Worm (Caenorhabditis elegans) whole organism, L4 larva: Measurements from ENCODE around the gene nrfl-1.

Source experiments
- F10B5.3 ChIP-seq: sonication (generic microtip); optimal IDR thresholded peaks from 2 replicates; lab custom pipeline; 2016; ENCODE audit warnings: mild to moderate bottlenecking, missing genetic modification characterization, missing compliant biosample characterization
- F26F4.8 ChIP-seq: fragments of 200-800 bp; sonication (Bioruptor generic); conservative IDR thresholded peaks from 2 replicates; pipeline ENCODE4 v1.3.6; 2022; ENCODE audit warnings: missing genetic modification characterization, missing compliant biosample characterization
- F37D6.2 ChIP-seq: sonication (generic microtip); optimal IDR thresholded peaks from 2 replicates; lab custom pipeline; 2016; ENCODE audit warnings: mild to moderate bottlenecking, missing genetic modification characterization, missing compliant biosample characterization
- F49E8.2 ChIP-seq: sonication (generic microtip); optimal IDR thresholded peaks from 2 replicates; lab custom pipeline; 2016; ENCODE audit warnings: missing compliant biosample characterization, mild to moderate bottlenecking, missing genetic modification characterization, borderline replicate concordance
- R02D3.7 ChIP-seq: fragments of 150-350 bp; sonication (generic microtip); optimal IDR thresholded peaks from 3 replicates; lab custom pipeline; 2014; ENCODE audit warnings: missing biosample characterization, missing genetic modification characterization
- T20F7.1 ChIP-seq: fragments of 200-800 bp; sonication (Bioruptor generic); optimal IDR thresholded peaks from 2 replicates; lab custom pipeline; 2018; ENCODE audit warnings: mild to moderate bottlenecking, missing genetic modification characterization, missing compliant biosample characterization
- Y105C5A.15 ChIP-seq: fragments of 200-800 bp; sonication (Bioruptor generic); IDR thresholded peaks from 2 replicates; pipeline ENCODE4 v1.3.6; 2022; ENCODE audit warnings: missing genetic modification characterization, missing compliant biosample characterization
- Y48G9A.11 ChIP-seq: fragments of 200-800 bp; sonication (Bioruptor generic); IDR thresholded peaks from 2 replicates; pipeline ENCODE4 v1.3.6; 2022; ENCODE audit warnings: missing genetic modification reagents, missing genetic modification characterization, missing compliant biosample characterization
- attf-4 ChIP-seq: sonication (generic microtip); optimal IDR thresholded peaks from 3 replicates; lab custom pipeline; 2017; ENCODE audit warnings: missing biosample characterization, missing genetic modification characterization
- ceh-28 ChIP-seq: fragments of 150-350 bp; optimal IDR thresholded peaks from 2 replicates; lab custom pipeline; 2014; ENCODE audit warnings: missing biosample characterization, missing genetic modification reagents, missing genetic modification characterization
- ceh-44 ChIP-seq: fragments of 200-800 bp; sonication (Bioruptor generic); IDR thresholded peaks from 2 replicates; pipeline ENCODE4 v1.3.6; 2022; ENCODE audit warnings: missing genetic modification reagents, missing genetic modification characterization, missing compliant biosample characterization
- ces-1 ChIP-seq: fragments of 150-350 bp; sonication (generic microtip); optimal IDR thresholded peaks from 4 replicates; lab custom pipeline; 2014; ENCODE audit warnings: missing biosample characterization, missing genetic modification reagents, missing genetic modification characterization
- cey-2 ChIP-seq: sonication (generic microtip); optimal IDR thresholded peaks from 3 replicates; lab custom pipeline; 2017; ENCODE audit warnings: missing genetic modification characterization, mild to moderate bottlenecking, missing compliant biosample characterization, antibody characterized with exemption, borderline replicate concordance; ENCODE audit not compliant: insufficient read depth
- daf-12 ChIP-seq: fragments of 150-350 bp; optimal IDR thresholded peaks from 2 replicates; lab custom pipeline; 2014; ENCODE audit warnings: missing biosample characterization, missing genetic modification reagents, missing genetic modification characterization
- daf-16 ChIP-seq, 3 experiments: sonication (generic microtip); optimal IDR thresholded peaks; 2 replicates each; lab custom pipeline; 2016 to 2017; ENCODE audit warnings: missing genetic modification characterization in 3 of 3, missing genetic modification reagents in 3 of 3, mild to moderate bottlenecking in 2 of 3, missing compliant biosample characterization in 2 of 3, missing biosample characterization in 1 of 3, moderate library complexity in 1 of 3
- dmd-6 ChIP-seq: fragments of 200-800 bp; sonication (Bioruptor generic); IDR thresholded peaks from 2 replicates; pipeline ENCODE4 v1.3.6; 2022; ENCODE audit warnings: missing genetic modification reagents, missing genetic modification characterization, missing compliant biosample characterization
- dmd-9 ChIP-seq: fragments of 200-800 bp; sonication (Bioruptor generic); IDR thresholded peaks from 2 replicates; pipeline ENCODE4 v1.3.6; 2022; ENCODE audit warnings: missing genetic modification reagents, missing genetic modification characterization, missing compliant biosample characterization
- duxl-1 ChIP-seq: sonication (generic microtip); optimal IDR thresholded peaks from 2 replicates; lab custom pipeline; 2016; ENCODE audit warnings: mild to moderate bottlenecking, missing genetic modification characterization, moderate library complexity, missing compliant biosample characterization; ENCODE audit not compliant: poor library complexity
- fkh-10 ChIP-seq: fragments of 150-350 bp; optimal IDR thresholded peaks from 2 replicates; lab custom pipeline; 2014; ENCODE audit warnings: missing biosample characterization, missing genetic modification reagents, missing genetic modification characterization
- hif-1 ChIP-seq, 2 experiments: sonication (generic microtip); optimal IDR thresholded peaks; 2 replicates each; lab custom pipeline; 2016 to 2017; ENCODE audit warnings: missing compliant biosample characterization in 2 of 2, missing genetic modification characterization in 2 of 2, missing genetic modification reagents in 2 of 2, missing genotype in 2 of 2, mild to moderate bottlenecking in 1 of 2
- hmg-1.1 ChIP-seq: fragments of 200-800 bp; sonication (Bioruptor generic); IDR thresholded peaks from 2 replicates; pipeline ENCODE4 v1.3.6; 2022; ENCODE audit warnings: missing genetic modification reagents, missing genetic modification characterization, missing compliant biosample characterization
- jun-1 ChIP-seq: fragments of 150-350 bp; optimal IDR thresholded peaks from 2 replicates; lab custom pipeline; 2014; ENCODE audit warnings: missing biosample characterization, missing genetic modification reagents, missing genetic modification characterization
- lin-1 ChIP-seq: fragments of 200-800 bp; sonication (Bioruptor generic); IDR thresholded peaks from 2 replicates; pipeline ENCODE4 v1.3.6; 2022; ENCODE audit warnings: missing genetic modification reagents, missing genetic modification characterization, missing compliant biosample characterization
- lin-29 ChIP-seq: fragments of 200-800 bp; sonication (Bioruptor generic); IDR thresholded peaks from 2 replicates; pipeline ENCODE4 v1.3.6; 2022; ENCODE audit warnings: missing genetic modification reagents, missing genetic modification characterization, missing compliant biosample characterization
- lsy-2 ChIP-seq, 2 experiments: fragments of 150-350 bp in 1 of 2; sonication (generic microtip) in 1 of 2; optimal IDR thresholded peaks; 2 replicates each; lab custom pipeline; 2014 to 2017; ENCODE audit warnings: missing biosample characterization in 2 of 2, missing genetic modification characterization in 2 of 2
- madf-5 ChIP-seq, 2 experiments: fragments of 200-800 bp; sonication (Bioruptor generic); IDR thresholded peaks; 2 replicates each; pipeline ENCODE4 v1.3.6; 2022; ENCODE audit warnings: missing compliant biosample characterization in 2 of 2, missing genetic modification characterization in 2 of 2
- mdt-29 ChIP-seq: fragments of 200-800 bp; sonication (Bioruptor generic); IDR thresholded peaks from 2 replicates; pipeline ENCODE4 v1.3.6; 2022; ENCODE audit warnings: missing genetic modification reagents, missing genetic modification characterization, missing compliant biosample characterization
- mep-1 ChIP-seq: fragments of 150-350 bp; sonication (generic microtip); optimal IDR thresholded peaks from 3 replicates; lab custom pipeline; 2014; ENCODE audit warnings: missing biosample characterization, missing genetic modification characterization
- mes-2 ChIP-seq: sonication (generic microtip); optimal IDR thresholded peaks from 2 replicates; lab custom pipeline; 2016; ENCODE audit warnings: missing genotype, mild to moderate bottlenecking, missing genetic modification characterization, missing compliant biosample characterization; ENCODE audit not compliant: poor library complexity, severe bottlenecking
- mxl-3 ChIP-seq: fragments of 200-800 bp; sonication (Bioruptor generic); optimal IDR thresholded peaks from 2 replicates; lab custom pipeline; 2018; ENCODE audit warnings: mild to moderate bottlenecking, missing genetic modification characterization, missing compliant biosample characterization
- nhr-102 ChIP-seq: sonication (generic microtip); optimal IDR thresholded peaks from 2 replicates; lab custom pipeline; 2016; ENCODE audit warnings: mild to moderate bottlenecking, missing genetic modification characterization, moderate library complexity, missing compliant biosample characterization
- nhr-111 ChIP-seq: fragments of 200-800 bp; sonication (Bioruptor generic); optimal IDR thresholded peaks from 2 replicates; lab custom pipeline; 2018; ENCODE audit warnings: mild to moderate bottlenecking, missing genetic modification characterization, missing compliant biosample characterization
- nhr-28 ChIP-seq: fragments of 150-350 bp; optimal IDR thresholded peaks from 2 replicates; lab custom pipeline; 2014; ENCODE audit warnings: missing biosample characterization, missing genetic modification characterization
- nhr-41 ChIP-seq: fragments of 200-800 bp; sonication (Bioruptor generic); IDR thresholded peaks from 2 replicates; pipeline ENCODE4 v1.3.6; 2022; ENCODE audit warnings: missing genetic modification reagents, missing genetic modification characterization, missing compliant biosample characterization
- nhr-42 ChIP-seq: fragments of 200-800 bp; sonication (Bioruptor generic); IDR thresholded peaks from 2 replicates; pipeline ENCODE4 v1.3.6; 2022; ENCODE audit warnings: missing genetic modification characterization, missing compliant biosample characterization
- pha-4 ChIP-seq, 2 experiments: fragments of 150-350 bp in 1 of 2; fragments of 200-800 bp in 1 of 2; sonication (Bioruptor generic) in 1 of 2; IDR thresholded peaks in 1 of 2; optimal IDR thresholded peaks in 1 of 2; 2 replicates each; pipeline versions ENCODE4 v1.3.6 to Lab custom; 2014 to 2022; ENCODE audit warnings: missing genetic modification characterization in 2 of 2, missing genetic modification reagents in 2 of 2, missing biosample characterization in 1 of 2, missing compliant biosample characterization in 1 of 2
- php-3 ChIP-seq: fragments of 200-800 bp; sonication (Bioruptor generic); IDR thresholded peaks from 2 replicates; pipeline ENCODE4 v1.3.6; 2022; ENCODE audit warnings: missing genetic modification reagents, missing genetic modification characterization, missing compliant biosample characterization
- pqm-1 ChIP-seq: sonication (generic microtip); optimal IDR thresholded peaks from 2 replicates; lab custom pipeline; 2017; ENCODE audit warnings: missing biosample characterization, missing genetic modification characterization
- rbr-2 ChIP-seq: sonication (generic microtip); optimal IDR thresholded peaks from 2 replicates; lab custom pipeline; 2016; ENCODE audit warnings: missing genotype, missing genetic modification characterization, missing compliant biosample characterization
- sdz-12 ChIP-seq: fragments of 200-800 bp; sonication (Bioruptor generic); optimal IDR thresholded peaks from 2 replicates; lab custom pipeline; 2018; ENCODE audit warnings: mild to moderate bottlenecking, missing genetic modification characterization, missing compliant biosample characterization
- set-16 ChIP-seq: fragments of 200-800 bp; sonication (Bioruptor generic); IDR thresholded peaks from 2 replicates; pipeline ENCODE4 v1.3.6; 2022; ENCODE audit warnings: missing genetic modification reagents, missing genetic modification characterization, missing compliant biosample characterization
- snpc-1.2 ChIP-seq: fragments of 200-800 bp; sonication (Bioruptor generic); IDR thresholded peaks from 2 replicates; pipeline ENCODE4 v1.3.6; 2022; ENCODE audit warnings: missing genetic modification reagents, missing genetic modification characterization, missing compliant biosample characterization
- spr-1 ChIP-seq: sonication (generic microtip); optimal IDR thresholded peaks from 2 replicates; lab custom pipeline; 2016; ENCODE audit warnings: mild to moderate bottlenecking, missing genetic modification characterization, missing compliant biosample characterization
- tag-97 ChIP-seq: fragments of 200-800 bp; sonication (Bioruptor generic); IDR thresholded peaks from 2 replicates; pipeline ENCODE4 v1.3.6; 2022; ENCODE audit warnings: missing genetic modification characterization, missing compliant biosample characterization
- tra-1 ChIP-seq: fragments of 200-800 bp; sonication (Bioruptor generic); IDR thresholded peaks from 2 replicates; pipeline ENCODE4 v1.3.6; 2022; ENCODE audit warnings: missing genetic modification reagents, missing genetic modification characterization, missing compliant biosample characterization
- unc-130 ChIP-seq: sonication (generic microtip); optimal IDR thresholded peaks from 2 replicates; lab custom pipeline; 2016; ENCODE audit warnings: missing genetic modification reagents, missing genetic modification characterization, missing compliant biosample characterization
- unc-39 ChIP-seq: sonication (generic microtip); optimal IDR thresholded peaks from 2 replicates; lab custom pipeline; 2017; ENCODE audit warnings: missing biosample characterization, missing genetic modification characterization
- zfp-2 ChIP-seq: sonication (generic microtip); optimal IDR thresholded peaks from 2 replicates; lab custom pipeline; 2016; ENCODE audit warnings: mild to moderate bottlenecking, missing genetic modification characterization, missing compliant biosample characterization

Gene nrfl-1

ce11 chrIV:9074244-9074723, 44.6 kb upstream of the nrfl-1 start, which contains the start of gene mppb-1 (continued):
- TF ChIP-seq hif-1 (tag; optimal IDR thresholded peaks at IDR 0.05; lab: Kevin White, UChicago) (peak in 1 of 2 experiments; percentile 95), T20F7.1 (GFP tag; lab: Kevin White, UChicago) (peak; percentile 61), R02D3.7 (tag; lab: Kevin White, UChicago) (no peak), dmd-9 (GFP tag; lab: Robert Waterston, UW) (peak; percentile 90), jun-1 (tag; lab: Kevin White, UChicago) (no peak), duxl-1 (peak; percentile 85), ceh-28 (tag; lab: Kevin White, UChicago) (no peak), tra-1 (0 out of 2 replicates have a peak, but pooled peaks have one; percentile 53), F37D6.2 (tag; lab: Kevin White, UChicago) (peak; percentile 31), pha-4 (GFP tag; IDR thresholded peaks at IDR 0.05; lab: Robert Waterston, UW) (peak; percentile 62; the same call in 1 of the 2 replicates), pha-4 (tag; optimal IDR thresholded peaks at IDR 0.05; lab: Kevin White, UChicago) (peak; percentile 15), ceh-44 (GFP tag; lab: Robert Waterston, UW) (peak; percentile 84), php-3 (GFP tag; lab: Robert Waterston, UW) (0 out of 2 replicates have a peak, but pooled peaks have one; percentile 52), sdz-12 (GFP tag; lab: Kevin White, UChicago) (peak; percentile 52), pqm-1 (tag; lab: Kevin White, UChicago) (no peak), fkh-10 (GFP tag; lab: Kevin White, UChicago) (peak; percentile 76), nhr-28 (peak; percentile 55), ces-1 (GFP tag; lab: Kevin White, UChicago) (no peak), tag-97 (GFP tag; lab: Robert Waterston, UW) (no peak), madf-5 (GFP tag; IDR thresholded peaks at IDR 0.05; lab: Robert Waterston, UW) (0 out of 4 replicates have a peak, but pooled peaks of 1 of the 2 experiments have one; percentile 41), mep-1 (tag; lab: Kevin White, UChicago) (no peak), F10B5.3 (tag; lab: Kevin White, UChicago) (no peak), attf-4 (tag; lab: Kevin White, UChicago) (no peak), lsy-2 (tag; optimal IDR thresholded peaks at IDR 0.05; lab: Kevin White, UChicago) (peak in 1 of 2 experiments; percentile 87), F49E8.2 (tag; lab: Kevin White, UChicago) (no peak), snpc-1.2 (GFP tag; lab: Robert Waterston, UW) (peak; percentile 56; the same call in 1 of the 2 replicates), unc-39 (no peak), dmd-6 (GFP tag; lab: Robert Waterston, UW) (peak; percentile 79), spr-1 (tag; lab: Kevin White, UChicago) (no peak), set-16 (GFP tag; lab: Robert Waterston, UW) (no peak), cey-2 (tag; lab: Kevin White, UChicago) (no peak), Y105C5A.15 (GFP tag; lab: Robert Waterston, UW) (0 out of 2 replicates have a peak, but pooled peaks have one; percentile 30), hmg-1.1 (GFP tag; lab: Robert Waterston, UW) (peak; percentile 72), zfp-2 (tag; lab: Kevin White, UChicago) (no peak), nhr-41 (GFP tag; lab: Robert Waterston, UW) (no peak), nhr-111 (GFP tag; lab: Kevin White, UChicago) (no peak), nhr-42 (GFP tag; lab: Robert Waterston, UW) (0 out of 2 replicates have a peak, but pooled peaks have one; percentile 34), mdt-29 (0 out of 2 replicates have a peak, but pooled peaks have one; percentile 40), F26F4.8 (GFP tag; lab: Robert Waterston, UW) (no peak), lin-29 (GFP tag; lab: Robert Waterston, UW) (no peak), lin-1 (GFP tag; lab: Robert Waterston, UW) (no peak), unc-130 (GFP tag; lab: Kevin White, UChicago) (peak; percentile 94), Y48G9A.11 (GFP tag; lab: Robert Waterston, UW) (no peak), rbr-2 (tag; lab: Kevin White, UChicago) (peak; percentile 53), nhr-102 (tag; lab: Kevin White, UChicago) (peak; percentile 30), mxl-3 (GFP tag; lab: Kevin White, UChicago) (peak; percentile 51), daf-12 (tag; lab: Kevin White, UChicago) (no peak), daf-16 (GFP tag; optimal IDR thresholded peaks at IDR 0.05; lab: Kevin White, UChicago) (no peak), daf-16 (tag; optimal IDR thresholded peaks at IDR 0.05; lab: Kevin White, UChicago) (no peak), mes-2 (tag; lab: Kevin White, UChicago) (peak; percentile 100)
